Worm (Caenorhabditis elegans) whole organism, L3 larva: Measurements from ENCODE around the gene F31E3.6.

Experiments used
- lin-15B ChIP-seq: fragments of 150-350 bp; optimal IDR thresholded peaks from 2 replicates; lab custom pipeline; 2014; ENCODE audit warnings: missing biosample characterization, missing genetic modification characterization
- pha-4 ChIP-seq: fragments of 150-350 bp; optimal IDR thresholded peaks from 2 replicates; lab custom pipeline; 2014; ENCODE audit warnings: missing biosample characterization, missing genetic modification reagents, missing genetic modification characterization

ce11 chrIII:6953978-6954377 is 27.9 kb upstream of the F31E3.6 start:
- TF ChIP-seq lin-15B (tag; lab: Kevin White, UChicago) (no peak), pha-4 (tag; lab: Kevin White, UChicago) (no peak)
